Worm (Caenorhabditis elegans) whole organism, L4 larva: ENCODE measurements around the gene set-4.

Source experiments
- F44E2.7 ChIP-seq: fragments of 200-800 bp; sonication (Bioruptor generic); IDR thresholded peaks from 2 replicates; pipeline ENCODE4 v2.1.2; 2022; ENCODE audit warnings: missing genetic modification characterization, missing compliant biosample characterization
- aha-1 ChIP-seq: fragments of 150-350 bp; peaks from one replicate; lab custom pipeline; 2014; ENCODE audit warnings: missing biosample characterization, missing genetic modification characterization
- ces-1 ChIP-seq: fragments of 150-350 bp; sonication (generic microtip); optimal IDR thresholded peaks from 4 replicates; lab custom pipeline; 2014; ENCODE audit warnings: missing biosample characterization, missing genetic modification reagents, missing genetic modification characterization
- dmd-9 ChIP-seq: fragments of 200-800 bp; sonication (Bioruptor generic); IDR thresholded peaks from 2 replicates; pipeline ENCODE4 v1.3.6; 2022; ENCODE audit warnings: missing genetic modification reagents, missing genetic modification characterization, missing compliant biosample characterization
- lsy-2 ChIP-seq, 2 experiments: fragments of 150-350 bp in 1 of 2; sonication (generic microtip) in 1 of 2; optimal IDR thresholded peaks; 2 replicates each; lab custom pipeline; 2014 to 2017; ENCODE audit warnings: missing biosample characterization in 2 of 2, missing genetic modification characterization in 2 of 2
- mxl-3 ChIP-seq: fragments of 200-800 bp; sonication (Bioruptor generic); optimal IDR thresholded peaks from 2 replicates; lab custom pipeline; 2018; ENCODE audit warnings: mild to moderate bottlenecking, missing genetic modification characterization, missing compliant biosample characterization
- unc-62 ChIP-seq, 3 experiments: fragments of 150-350 bp in 1 of 3; sonication (generic microtip); optimal IDR thresholded peaks in 2 of 3; peaks in 1 of 3; 1 replicate in 1 of 3; 2 replicates in 2 of 3; lab custom pipeline; 2014 to 2017; ENCODE audit warnings: missing biosample characterization in 3 of 3, missing genetic modification characterization in 3 of 3, missing genetic modification reagents in 3 of 3, missing genotype in 1 of 3
- zip-2 ChIP-seq: fragments of 150-350 bp; optimal IDR thresholded peaks from 2 replicates; lab custom pipeline; 2014; ENCODE audit warnings: missing biosample characterization, missing genetic modification characterization

The set-4 gene

DNA sequence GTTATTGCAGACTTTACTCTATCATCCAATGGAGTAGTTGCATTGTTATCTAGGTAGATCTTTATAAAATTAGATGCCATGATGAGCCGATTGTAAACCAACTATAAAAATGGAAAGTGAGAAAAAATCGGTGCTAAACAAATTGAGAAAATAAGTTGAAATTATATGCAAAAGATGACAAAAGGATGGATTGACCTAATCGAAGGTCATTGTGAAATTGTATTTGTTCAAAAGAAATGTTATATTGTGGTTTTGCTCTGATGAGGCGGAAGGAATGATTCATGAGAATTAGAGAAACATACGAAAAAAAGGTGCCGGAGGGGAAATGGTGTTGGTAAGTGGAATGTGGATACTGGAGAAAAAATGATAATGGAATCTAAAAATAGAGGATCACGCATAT, 50.1 kb downstream of the set-4 start, which contains the start of gene scly-1:
scly-1 (minus strand) TSS at position 101 of the 400 bp plus-strand sequence.
- no peak for TF ChIP-seq aha-1 (tag; lab: Kevin White, UChicago)
- no peak for TF ChIP-seq lsy-2 (tag; optimal IDR thresholded peaks at IDR 0.05; lab: Kevin White, UChicago)
- no peak for TF ChIP-seq mxl-3 (GFP tag; lab: Kevin White, UChicago)
- no peak for TF ChIP-seq unc-62 (GFP tag; optimal IDR thresholded peaks at IDR 0.05 in 1 of 2; lab: Kevin White, UChicago)
- no peak for TF ChIP-seq unc-62 (tag; optimal IDR thresholded peaks at IDR 0.05; lab: Kevin White, UChicago)
- TF ChIP-seq zip-2 (tag; lab: Kevin White, UChicago) = no peak
- no peak for TF ChIP-seq ces-1 (GFP tag; lab: Kevin White, UChicago)
- no peak for TF ChIP-seq dmd-9 (GFP tag; lab: Robert Waterston, UW)
- TF ChIP-seq F44E2.7 = no peak
